Worm (Caenorhabditis elegans): ENCODE data around the gene W02D7.6.

The W02D7.6 gene

DNA sequence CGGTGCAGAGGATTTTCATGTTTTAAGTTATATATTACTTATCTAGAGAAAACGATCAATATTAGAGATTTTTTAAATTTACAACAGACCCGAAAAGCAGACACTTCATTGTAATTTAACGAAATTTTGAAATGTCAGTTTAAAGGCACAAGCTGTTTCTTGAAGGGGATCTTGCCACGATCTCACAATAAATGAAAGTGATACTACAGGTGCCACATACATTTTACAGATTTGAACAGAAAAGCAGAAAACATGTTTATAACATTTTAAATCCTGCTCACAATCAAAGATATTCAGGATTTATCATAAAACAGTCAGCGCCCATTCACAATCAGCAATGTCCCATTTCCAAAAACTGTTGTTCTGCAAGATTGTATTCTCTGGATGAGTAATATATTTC, 48.6 kb upstream of the W02D7.6 start:
- TF ChIP-seq lin-13 (GFP tag; optimal IDR thresholded peaks at IDR 0.05) (no peak), aha-1 (tag) (peak; percentile 94)

ce11 chrV:8348959-8349389, 47.7 kb upstream of the W02D7.6 start:
- no peak; the same call in 1 of the 2 replicates for TF ChIP-seq vab-7 (GFP tag; IDR thresholded peaks at IDR 0.05)
- TF ChIP-seq lin-38 (GFP tag; IDR thresholded peaks at IDR 0.05) = peak; percentile 77
- TF ChIP-seq mxl-3 (GFP tag; optimal IDR thresholded peaks at IDR 0.05) = peak; percentile 79
- peak; percentile 98 for TF ChIP-seq ama-1 (optimal IDR thresholded peaks at IDR 0.05)
- no peak for TF ChIP-seq mxl-2 (GFP tag; conservative IDR thresholded peaks at IDR 0.05)
- peak; percentile 88; the same call in 1 of the 2 replicates for TF ChIP-seq lin-1 (GFP tag; IDR thresholded peaks at IDR 0.05)
- peak; percentile 69; the same call in 1 of the 2 replicates for TF ChIP-seq dmd-6 (GFP tag; IDR thresholded peaks at IDR 0.05)
- 0 out of 2 replicates have a peak, but pooled peaks have one; percentile 71 for TF ChIP-seq nhr-42 (GFP tag; IDR thresholded peaks at IDR 0.05)
- TF ChIP-seq aha-1 (tag) = peak; percentile 76
- peak; percentile 21 to 25 for TF ChIP-seq hif-1 (tag; optimal IDR thresholded peaks at IDR 0.05)
- TF ChIP-seq R02D3.7 (tag; optimal IDR thresholded peaks at IDR 0.05) = no peak
- peak; percentile 76; the same call in 1 of the 2 replicates for TF ChIP-seq pha-4 (GFP tag; IDR thresholded peaks at IDR 0.05)
- TF ChIP-seq pha-4 (tag; optimal IDR thresholded peaks at IDR 0.05) = no peak
- peak; percentile 65 for TF ChIP-seq ztf-7 (tag; optimal IDR thresholded peaks at IDR 0.05)
- TF ChIP-seq nhr-6 (tag; optimal IDR thresholded peaks at IDR 0.05) = peak; percentile 21
- peak; percentile 71 for TF ChIP-seq Y48G9A.11 (GFP tag; IDR thresholded peaks at IDR 0.05)
- TF ChIP-seq ceh-44 (GFP tag; IDR thresholded peaks at IDR 0.05) = no peak
- TF ChIP-seq hmg-1.1 (GFP tag; IDR thresholded peaks at IDR 0.05) = peak; percentile 87
- TF ChIP-seq mep-1 (tag; optimal IDR thresholded peaks at IDR 0.05) = peak; percentile 91
- TF ChIP-seq lin-39 (tag; optimal IDR thresholded peaks at IDR 0.05) = no peak
- peak; percentile 76 for TF ChIP-seq T20F7.1 (GFP tag; optimal IDR thresholded peaks at IDR 0.05)
- peak; percentile 70 for TF ChIP-seq arid-1 (GFP tag; conservative IDR thresholded peaks at IDR 0.05)
- no peak for TF ChIP-seq skn-1 (tag; optimal IDR thresholded peaks at IDR 0.05)
- no peak; the same call in none of the 2 replicates for TF ChIP-seq set-16 (GFP tag; IDR thresholded peaks at IDR 0.05)
- peak; percentile 6 for TF ChIP-seq F37D6.2 (tag; optimal IDR thresholded peaks at IDR 0.05)
- no peak for TF ChIP-seq php-3 (GFP tag; IDR thresholded peaks at IDR 0.05)
- TF ChIP-seq Y75B8A.6 (GFP tag; IDR thresholded peaks at IDR 0.05) = no peak
- TF ChIP-seq ceh-28 (tag; optimal IDR thresholded peaks at IDR 0.05) = no peak
- TF ChIP-seq tag-97 (GFP tag; IDR thresholded peaks at IDR 0.05) = no peak
- TF ChIP-seq egl-43 (GFP tag; IDR thresholded peaks at IDR 0.05) = no peak; the same call in 1 of the 2 replicates
- no peak for TF ChIP-seq unc-39 (tag; optimal IDR thresholded peaks at IDR 0.05)
- no peak for TF ChIP-seq unc-62 (GFP tag; optimal IDR thresholded peaks at IDR 0.05 in 1 of 2)
- no peak for TF ChIP-seq unc-62 (tag; optimal IDR thresholded peaks at IDR 0.05)
- peak; percentile 50 for TF ChIP-seq jun-1 (tag; optimal IDR thresholded peaks at IDR 0.05)
- no peak for TF ChIP-seq ZK546.5 (tag; optimal IDR thresholded peaks at IDR 0.05)
- TF ChIP-seq lin-13 (GFP tag; optimal IDR thresholded peaks at IDR 0.05) = peak; percentile 78
- TF ChIP-seq zag-1 (tag; optimal IDR thresholded peaks at IDR 0.05) = no peak
- TF ChIP-seq dve-1 (tag; optimal IDR thresholded peaks at IDR 0.05; ENCODE audit: insufficient read depth) = peak; percentile 96
- no peak for TF ChIP-seq Y5F2A.4 (GFP tag; optimal IDR thresholded peaks at IDR 0.05)
- TF ChIP-seq hlh-11 (tag; optimal IDR thresholded peaks at IDR 0.05) = peak; percentile 88
- TF ChIP-seq aly-2 (tag; optimal IDR thresholded peaks at IDR 0.05) = no peak
- TF ChIP-seq ceh-32 (tag; optimal IDR thresholded peaks at IDR 0.05; ENCODE audit: poor library complexity) = peak; percentile 12
- no peak for TF ChIP-seq ztf-11 (tag; optimal IDR thresholded peaks at IDR 0.05)
- TF ChIP-seq rbr-2 (tag; optimal IDR thresholded peaks at IDR 0.05) = peak; percentile 80
- peak; percentile 62 for TF ChIP-seq dmd-8 (GFP tag; IDR thresholded peaks at IDR 0.05)
- TF ChIP-seq mdt-29 (GFP tag; IDR thresholded peaks at IDR 0.05) = 0 out of 2 replicates have a peak, but pooled peaks have one; percentile 56
- TF ChIP-seq ZK337.2 (GFP tag; IDR thresholded peaks at IDR 0.05) = 0 out of 2 replicates have a peak, but pooled peaks have one; percentile 35
- TF ChIP-seq madf-9 (GFP tag; conservative IDR thresholded peaks at IDR 0.05) = no peak
- TF ChIP-seq F26F4.8 (GFP tag; conservative IDR thresholded peaks at IDR 0.05) = no peak
- no peak for TF ChIP-seq zfp-3 (GFP tag; conservative IDR thresholded peaks at IDR 0.05)
